Fruit fly (Drosophila melanogaster): ENCODE measurements around the gene Wdr82.
A peak's percentile ranks its signal among the peaks of the same experiment; 100 is the strongest.

The Wdr82 gene

dm6 chr2L:8382646-8383045 lies 8.4 kb downstream of the Wdr82 start, which contains the start of the genes CG13392 and Rcd4 (continued):
- TF ChIP-seq Hand (GFP tag; optimal IDR thresholded peaks at IDR 0.05): no peak
- peak; percentile 57 for TF ChIP-seq CG16813 (GFP tag; IDR thresholded peaks at IDR 0.05; ENCODE audit: partially characterized antibody)
- TF ChIP-seq Gug (GFP tag; IDR thresholded peaks at IDR 0.05): peak; percentile 48; the same call in 1 of the 4 replicates
- no peak for TF ChIP-seq cato (GFP tag; optimal IDR thresholded peaks at IDR 0.05; ENCODE audit: borderline replicate concordance)
- no peak for TF ChIP-seq danr (GFP tag; IDR thresholded peaks at IDR 0.05)
- no peak for TF ChIP-seq eve (GFP tag; optimal IDR thresholded peaks at IDR 0.05)
- TF ChIP-seq Oaz (GFP tag; IDR thresholded peaks at IDR 0.05): no peak
- peak; percentile 20 for TF ChIP-seq ewg (GFP tag; optimal IDR thresholded peaks at IDR 0.05)
- peak; percentile 62 for TF ChIP-seq Ptx1 (GFP tag; IDR thresholded peaks at IDR 0.05)
- TF ChIP-seq Hr3 (GFP tag; optimal IDR thresholded peaks at IDR 0.05): peak; percentile 25
- no peak for TF ChIP-seq CG3407 (GFP tag; optimal IDR thresholded peaks at IDR 0.05)
- TF ChIP-seq CG8478 (optimal IDR thresholded peaks at IDR 0.05): no peak
- TF ChIP-seq zf30C (GFP tag; optimal IDR thresholded peaks at IDR 0.05): peak; percentile 36
- TF ChIP-seq CG3281 (GFP tag; optimal IDR thresholded peaks at IDR 0.05): peak; percentile 60
- TF ChIP-seq CG4730 (GFP tag; IDR thresholded peaks at IDR 0.05): 0 out of 2 replicates have a peak, but pooled peaks have one; percentile 28
- TF ChIP-seq dmrt99B (tag; optimal IDR thresholded peaks at IDR 0.05): peak; percentile 21
- TF ChIP-seq Pdp1 (GFP tag; optimal IDR thresholded peaks at IDR 0.05): peak; percentile 73 to 82
- no peak for TF ChIP-seq Atf6 (GFP tag; IDR thresholded peaks at IDR 0.05)
- no peak for TF ChIP-seq CG8281 (tag; optimal IDR thresholded peaks at IDR 0.05)
- peak; percentile 81 for TF ChIP-seq Ets97D (GFP tag; optimal IDR thresholded peaks at IDR 0.05)
- peak; percentile 70 for TF ChIP-seq CG12155 (GFP tag; optimal IDR thresholded peaks at IDR 0.05)
- peak; percentile 18 for TF ChIP-seq CG2202 (tag; optimal IDR thresholded peaks at IDR 0.05)
- TF ChIP-seq Mes4 (GFP tag; optimal IDR thresholded peaks at IDR 0.05): no peak
- peak; percentile 26 for TF ChIP-seq CG13424 (tag; optimal IDR thresholded peaks at IDR 0.05)
- 0 out of 2 replicates have a peak, but pooled peaks have one; percentile 18 for TF ChIP-seq CG17328 (GFP tag; IDR thresholded peaks at IDR 0.05)
- peak; percentile 80 for TF ChIP-seq CG13894 (tag; optimal IDR thresholded peaks at IDR 0.05)
- peak; percentile 65 for TF ChIP-seq trem (tag; optimal IDR thresholded peaks at IDR 0.05)
- TF ChIP-seq CG5180 (GFP tag; optimal IDR thresholded peaks at IDR 0.05): no peak
- peak; percentile 73 for TF ChIP-seq CG6791 (GFP tag; IDR thresholded peaks at IDR 0.05; ENCODE audit: partially characterized antibody)
- TF ChIP-seq chinmo (GFP tag; IDR thresholded peaks at IDR 0.05; ENCODE audit: partially characterized antibody): 0 out of 4 replicates have a peak, but pooled peaks have one; percentile 56
- 0 out of 3 replicates have a peak, but pooled peaks have one; percentile 16 for TF ChIP-seq vnd (GFP tag; IDR thresholded peaks at IDR 0.05; ENCODE audit: partially characterized antibody)
- TF ChIP-seq CG4854 (GFP tag; optimal IDR thresholded peaks at IDR 0.05): peak; percentile 45
- no peak for TF ChIP-seq Oli (tag; optimal IDR thresholded peaks at IDR 0.05)
- peak; percentile 65 for TF ChIP-seq Xbp1 (GFP tag; optimal IDR thresholded peaks at IDR 0.05)
- peak; percentile 85 for TF ChIP-seq CG13624 (GFP tag; optimal IDR thresholded peaks at IDR 0.05)
- TF ChIP-seq CG1832 (GFP tag; optimal IDR thresholded peaks at IDR 0.05): no peak
- TF ChIP-seq CG12071 (GFP tag; optimal IDR thresholded peaks at IDR 0.05): peak; percentile 67
- no peak for TF ChIP-seq oc (tag; optimal IDR thresholded peaks at IDR 0.05)
- peak; percentile 33 for TF ChIP-seq CG9797 (GFP tag; optimal IDR thresholded peaks at IDR 0.05)
- TF ChIP-seq aop (GFP tag; IDR thresholded peaks at IDR 0.05): no peak
- peak; percentile 13 for TF ChIP-seq MTF-1 (GFP tag; optimal IDR thresholded peaks at IDR 0.05; ENCODE audit: borderline replicate concordance)
- TF ChIP-seq CG32772 (GFP tag; IDR thresholded peaks at IDR 0.05): peak; percentile 15; the same call in 1 of the 2 replicates
- TF ChIP-seq CG6175 (GFP tag; IDR thresholded peaks at IDR 0.05): no peak
- no peak for TF ChIP-seq hth (optimal IDR thresholded peaks at IDR 0.05)
- peak; percentile 9 for TF ChIP-seq psq (GFP tag; optimal IDR thresholded peaks at IDR 0.05)
- peak; percentile 72; the same call in 2 of the 3 replicates for TF ChIP-seq zen2 (GFP tag; IDR thresholded peaks at IDR 0.05; ENCODE audit: partially characterized antibody)
- TF ChIP-seq Xrp1 (GFP tag; IDR thresholded peaks at IDR 0.05): peak; percentile 71
- peak; percentile 63 for TF ChIP-seq HmgD (GFP tag; optimal IDR thresholded peaks at IDR 0.05)
- TF ChIP-seq CG16779 (GFP tag; IDR thresholded peaks at IDR 0.05): peak; percentile 84
- no peak for TF ChIP-seq Eip74EF (GFP tag; optimal IDR thresholded peaks at IDR 0.05)

Measured in whole organism, embryonic.